Worm (Caenorhabditis elegans) whole organism, early embryonic: Measurements from ENCODE around the gene taf-11.1.

Experiments used
- B0310.2 ChIP-seq: sonication (generic microtip); optimal IDR thresholded peaks from 2 replicates; lab custom pipeline; 2016; ENCODE audit warnings: mild to moderate bottlenecking, missing genetic modification characterization, missing compliant biosample characterization
- F13C5.2 ChIP-seq: sonication (generic microtip); optimal IDR thresholded peaks from 2 replicates; lab custom pipeline; 2017; ENCODE audit warnings: mild to moderate bottlenecking, missing genetic modification characterization, inconsistent platforms, missing compliant biosample characterization
- aly-1 ChIP-seq: sonication (generic microtip); optimal IDR thresholded peaks from 2 replicates; lab custom pipeline; 2016; ENCODE audit warnings: missing genetic modification characterization, missing compliant biosample characterization
- ama-1 ChIP-seq: fragments of 150-350 bp; optimal IDR thresholded peaks from 2 replicates; lab custom pipeline; 2014
- ceh-13 ChIP-seq: fragments of 200-800 bp; sonication (Bioruptor generic); optimal IDR thresholded peaks from 2 replicates; lab custom pipeline; 2018; ENCODE audit warnings: mild to moderate bottlenecking, missing genetic modification characterization, missing compliant biosample characterization
- ceh-36 ChIP-seq: sonication (generic microtip); optimal IDR thresholded peaks from 2 replicates; lab custom pipeline; 2016; ENCODE audit warnings: missing genetic modification characterization, inconsistent platforms, missing compliant biosample characterization
- ets-7 ChIP-seq: sonication (generic microtip); optimal IDR thresholded peaks from 2 replicates; lab custom pipeline; 2016; ENCODE audit warnings: missing genotype, missing genetic modification characterization, missing compliant biosample characterization
- flt-1 ChIP-seq: fragments of 200-800 bp; sonication (Bioruptor generic); IDR thresholded peaks from 2 replicates; pipeline ENCODE4 v1.3.6; 2022; ENCODE audit warnings: missing genetic modification characterization, missing compliant biosample characterization
- hmbx-1 ChIP-seq: sonication (generic microtip); optimal IDR thresholded peaks from 2 replicates; lab custom pipeline; 2016; ENCODE audit warnings: mild to moderate bottlenecking, missing genetic modification characterization, missing compliant biosample characterization
- hmg-4 ChIP-seq: fragments of 200-800 bp; sonication (Bioruptor generic); optimal IDR thresholded peaks from 2 replicates; lab custom pipeline; 2018; ENCODE audit warnings: mild to moderate bottlenecking, missing genetic modification characterization, missing compliant biosample characterization
- hnd-1 ChIP-seq: sonication (generic microtip); optimal IDR thresholded peaks from 2 replicates; lab custom pipeline; 2016; ENCODE audit warnings: missing genetic modification characterization, missing compliant biosample characterization
- pes-1 ChIP-seq: fragments of 200-800 bp; sonication (Bioruptor generic); IDR thresholded peaks from 2 replicates; pipeline ENCODE4 v1.3.6; 2022; ENCODE audit warnings: missing genetic modification reagents, missing genetic modification characterization, missing compliant biosample characterization
- scrt-1 ChIP-seq: fragments of 200-800 bp; sonication (Bioruptor generic); IDR thresholded peaks from 2 replicates; pipeline ENCODE4 v1.3.6; 2022; ENCODE audit warnings: missing genetic modification characterization, missing compliant biosample characterization
- tbx-11 ChIP-seq: fragments of 200-800 bp; sonication (Bioruptor generic); IDR thresholded peaks from 2 replicates; pipeline ENCODE4 v1.3.6; 2022; ENCODE audit warnings: missing genetic modification characterization, missing compliant biosample characterization
- tbx-37 ChIP-seq: fragments of 200-800 bp; sonication (Bioruptor generic); conservative IDR thresholded peaks from 2 replicates; pipeline ENCODE4 v1.3.6; 2022; ENCODE audit warnings: missing genetic modification reagents, missing genetic modification characterization, missing compliant biosample characterization
- tra-4 ChIP-seq: sonication (generic microtip); optimal IDR thresholded peaks from 2 replicates; lab custom pipeline; 2017; ENCODE audit warnings: missing genetic modification characterization, missing compliant biosample characterization

The taf-11.1 gene

ce11 chrX:4295917-4296316 lies 40.9 kb downstream of the taf-11.1 start:
- TF ChIP-seq F13C5.2 (no peak), ets-7 (tag; lab: Kevin White, UChicago) (no peak), flt-1 (no peak), ceh-36 (tag; lab: Kevin White, UChicago) (no peak), hmg-4 (GFP tag; lab: Kevin White, UChicago) (no peak), hmbx-1 (tag; lab: Kevin White, UChicago) (no peak), aly-1 (tag; lab: Kevin White, UChicago) (no peak), pes-1 (no peak), ama-1 (lab: Kevin White, UChicago) (no peak), scrt-1 (GFP tag; lab: Robert Waterston, UW) (no peak), tbx-37 (GFP tag; lab: Robert Waterston, UW) (no peak)

DNA sequence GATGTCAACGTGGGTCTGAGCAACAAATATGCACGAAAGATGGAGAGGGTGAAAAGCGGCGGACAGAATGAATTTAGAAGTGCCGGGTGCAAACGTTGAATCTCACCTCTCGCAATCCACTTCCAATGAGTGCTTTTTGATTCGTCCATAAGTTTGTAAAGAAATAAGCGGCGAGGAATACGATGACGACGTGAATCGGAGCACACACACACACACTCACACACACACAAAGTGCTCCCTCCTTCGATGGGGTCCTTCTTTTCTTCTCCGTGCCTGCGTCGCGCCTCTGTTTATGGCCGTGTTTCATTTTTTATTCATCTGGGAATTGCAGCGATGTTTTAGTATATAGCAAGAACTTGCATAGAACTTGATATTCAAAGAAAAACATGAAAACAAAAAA lies 42.5 kb downstream of the taf-11.1 start, which contains the start of gene paf-2:
Gene paf-2 (minus strand): TSS at position 290 of the 400 bp plus-strand sequence.
- TF ChIP-seq ama-1 (lab: Kevin White, UChicago) (no peak), ceh-36 (tag; lab: Kevin White, UChicago) (no peak), ceh-13 (GFP tag; lab: Kevin White, UChicago) (no peak), hmbx-1 (tag; lab: Kevin White, UChicago) (no peak), ets-7 (tag; lab: Kevin White, UChicago) (no peak), B0310.2 (tag; lab: Kevin White, UChicago) (no peak), tra-4 (no peak), aly-1 (tag; lab: Kevin White, UChicago) (no peak), pes-1 (no peak), tbx-11 (GFP tag; lab: Robert Waterston, UW) (no peak), scrt-1 (GFP tag; lab: Robert Waterston, UW) (no peak), tbx-37 (GFP tag; lab: Robert Waterston, UW) (no peak), flt-1 (no peak), F13C5.2 (no peak), hnd-1 (tag; lab: Kevin White, UChicago) (no peak)

DNA sequence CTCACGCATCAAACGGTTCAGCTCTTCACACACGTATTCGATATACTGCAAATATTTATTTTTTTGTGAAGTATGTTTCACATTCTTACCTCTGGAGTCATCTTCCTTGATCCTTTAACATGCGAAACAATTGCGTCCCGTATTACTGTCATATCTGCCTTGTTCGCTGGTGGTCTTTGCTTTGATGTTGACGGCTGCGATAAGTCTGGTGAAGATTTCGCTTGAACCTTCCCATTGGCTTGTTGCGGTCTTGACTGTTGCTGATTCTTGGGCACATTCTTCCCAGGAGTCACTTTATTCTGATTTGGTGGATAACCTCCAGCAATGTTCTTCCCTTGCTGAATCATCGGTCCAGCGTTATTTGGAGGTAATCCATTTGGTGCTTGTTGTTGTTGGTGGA lies 48.2 kb downstream of the taf-11.1 start:
- no peak for TF ChIP-seq aly-1 (tag; lab: Kevin White, UChicago)
- no peak for TF ChIP-seq ceh-36 (tag; lab: Kevin White, UChicago)
- no peak for TF ChIP-seq ets-7 (tag; lab: Kevin White, UChicago)
- TF ChIP-seq ceh-13 (GFP tag; lab: Kevin White, UChicago): no peak
- TF ChIP-seq scrt-1 (GFP tag; lab: Robert Waterston, UW): no peak
- no peak for TF ChIP-seq pes-1
- no peak for TF ChIP-seq tbx-37 (GFP tag; lab: Robert Waterston, UW)
- TF ChIP-seq hnd-1 (tag; lab: Kevin White, UChicago): no peak
- TF ChIP-seq hmg-4 (GFP tag; lab: Kevin White, UChicago): no peak
- no peak for TF ChIP-seq hmbx-1 (tag; lab: Kevin White, UChicago)
- no peak for TF ChIP-seq tbx-11 (GFP tag; lab: Robert Waterston, UW)
- no peak for TF ChIP-seq tra-4
- TF ChIP-seq B0310.2 (tag; lab: Kevin White, UChicago): no peak
- TF ChIP-seq flt-1: no peak
